Fruit fly (Drosophila melanogaster) whole organism, wandering third instar larva: Measurements from ENCODE around the gene CG1532.
A peak's percentile ranks its signal among the peaks of the same experiment; 100 is the strongest.

Experiments used
- Abd-B ChIP-seq: fragments of >200 bp; optimal IDR thresholded peaks from 2 replicates; lab custom pipeline; 2017; ENCODE audit warnings: missing biosample characterization, missing genetic modification characterization
- CG32264 ChIP-seq: fragments of 200-800 bp; sonication (Bioruptor generic); optimal IDR thresholded peaks from 2 replicates; lab custom pipeline; 2016; ENCODE audit warnings: missing biosample characterization, missing genetic modification characterization
- CG9705 ChIP-seq: fragments of 200-800 bp; sonication (Bioruptor generic); optimal IDR thresholded peaks from 2 replicates; lab custom pipeline; 2018; ENCODE audit warnings: missing biosample characterization, mild to moderate bottlenecking, missing genetic modification characterization
- CrebA ChIP-seq: fragments of 200-800 bp; sonication (Bioruptor generic); optimal IDR thresholded peaks from 2 replicates; lab custom pipeline; 2016; ENCODE audit warnings: missing biosample characterization, mild to moderate bottlenecking, missing genetic modification characterization, borderline replicate concordance
- Dfd ChIP-seq: fragments of >200 bp; optimal IDR thresholded peaks from 2 replicates; lab custom pipeline; 2017; ENCODE audit warnings: missing biosample characterization, missing genetic modification characterization
- Dif ChIP-seq: fragments of 200-275, 200-300 bp; sonication (Bioruptor generic); optimal IDR thresholded peaks from 2 replicates; lab custom pipeline; 2018; ENCODE audit warnings: missing biosample characterization, missing genetic modification characterization; ENCODE audit not compliant: partially characterized antibody
- GATAd ChIP-seq: sonication (Bioruptor generic); optimal IDR thresholded peaks from 2 replicates; lab custom pipeline; 2016; ENCODE audit warnings: missing biosample characterization, missing genetic modification characterization
- HLH106 ChIP-seq: fragments of 200-800 bp; optimal IDR thresholded peaks from 3 replicates; lab custom pipeline; 2019; ENCODE audit warnings: missing biosample characterization, mild to moderate bottlenecking, missing genetic modification characterization, moderate library complexity
- Hnf4 ChIP-seq: fragments of 200-800 bp; sonication (Bioruptor generic); optimal IDR thresholded peaks from 2 replicates; lab custom pipeline; 2016; ENCODE audit warnings: missing biosample characterization, mild to moderate bottlenecking, missing genetic modification characterization
- Hr78 ChIP-seq: fragments of >200 bp; optimal IDR thresholded peaks from 2 replicates; lab custom pipeline; 2017; ENCODE audit warnings: missing biosample characterization, missing genetic modification characterization
- Hr83 ChIP-seq: fragments of 200-300 bp; sonication (Bioruptor generic); optimal IDR thresholded peaks from 2 replicates; lab custom pipeline; 2016; ENCODE audit warnings: missing biosample characterization, mild to moderate bottlenecking, missing genetic modification characterization, moderate library complexity; ENCODE audit not compliant: poor library complexity, severe bottlenecking
- Jra ChIP-seq: sonication (Bioruptor generic); optimal IDR thresholded peaks from 2 replicates; lab custom pipeline; 2016; ENCODE audit warnings: missing biosample characterization, missing genetic modification characterization
- Mio ChIP-seq: sonication (Bioruptor generic); optimal IDR thresholded peaks from 2 replicates; lab custom pipeline; 2016; ENCODE audit warnings: missing biosample characterization, missing genetic modification characterization
- Myc ChIP-seq: fragments of >200 bp; optimal IDR thresholded peaks from 2 replicates; lab custom pipeline; 2017
- N ChIP-seq: fragments of >200 bp; optimal IDR thresholded peaks from 2 replicates; lab custom pipeline; 2018; ENCODE audit warnings: missing biosample characterization, missing external identifiers, missing genetic modification characterization
- OdsH ChIP-seq: fragments of 200-800 bp; sonication (Bioruptor generic); optimal IDR thresholded peaks from 2 replicates; lab custom pipeline; 2016; ENCODE audit warnings: missing biosample characterization, mild to moderate bottlenecking, missing genetic modification characterization
- Rel ChIP-seq, 2 experiments: fragments of 200-800 bp; sonication (Bioruptor generic) in 1 of 2; optimal IDR thresholded peaks; 2 replicates in 1 of 2; 3 replicates in 1 of 2; lab custom pipeline; 2016 to 2019; ENCODE audit warnings: mild to moderate bottlenecking in 2 of 2, missing biosample characterization in 2 of 2, missing genetic modification characterization in 2 of 2, moderate library complexity in 1 of 2
- Sp1 ChIP-seq: fragments of 200-800 bp; sonication (Bioruptor generic); optimal IDR thresholded peaks from 3 replicates; lab custom pipeline; 2019; ENCODE audit warnings: missing biosample characterization, mild to moderate bottlenecking, missing genetic modification characterization, moderate library complexity
- Vsx2 ChIP-seq: fragments of 200-300, 225-300 bp; sonication (Bioruptor generic); optimal IDR thresholded peaks from 2 replicates; lab custom pipeline; 2018; ENCODE audit warnings: missing biosample characterization, missing genetic modification characterization; ENCODE audit not compliant: partially characterized antibody
- br ChIP-seq: fragments of 200-800 bp; sonication (Bioruptor generic); optimal IDR thresholded peaks from 2 replicates; lab custom pipeline; 2016; ENCODE audit warnings: missing biosample characterization, missing genetic modification characterization
- brk ChIP-seq: fragments of 200-800 bp; sonication (Bioruptor generic); optimal IDR thresholded peaks from 2 replicates; lab custom pipeline; 2016; ENCODE audit warnings: missing biosample characterization, mild to moderate bottlenecking, missing genetic modification characterization
- dl ChIP-seq, 2 experiments: fragments of 175-275, 200-275 bp in 1 of 2; fragments of 200-275 bp in 1 of 2; sonication (Bioruptor generic); optimal IDR thresholded peaks; lab custom pipeline; 2018; ENCODE audit warnings: mild to moderate bottlenecking in 2 of 2, missing biosample characterization in 2 of 2, missing genetic modification characterization in 2 of 2, moderate library complexity in 2 of 2; ENCODE audit not compliant: partially characterized antibody in 2 of 2, insufficient read depth in 1 of 2
- dmrt93B ChIP-seq: fragments of 200-800 bp; sonication (Bioruptor generic); optimal IDR thresholded peaks from 2 replicates; lab custom pipeline; 2018; ENCODE audit warnings: missing biosample characterization, mild to moderate bottlenecking, missing genetic modification characterization
- dsf ChIP-seq: sonication (Bioruptor generic); optimal IDR thresholded peaks from 2 replicates; lab custom pipeline; 2016; ENCODE audit warnings: missing biosample characterization, missing genetic modification characterization, borderline replicate concordance
- ey ChIP-seq: fragments of 200-800 bp; sonication (Bioruptor generic); optimal IDR thresholded peaks from 2 replicates; lab custom pipeline; 2016; ENCODE audit warnings: missing biosample characterization, missing genetic modification characterization
- foxo ChIP-seq, 2 experiments: fragments of 200-800 bp; sonication (Bioruptor generic); optimal IDR thresholded peaks; 2 replicates in 1 of 2; 3 replicates in 1 of 2; lab custom pipeline; 2016 to 2017; ENCODE audit warnings: missing biosample characterization in 2 of 2, missing genetic modification characterization in 2 of 2
- fru ChIP-seq: fragments of 200-800 bp; sonication (Bioruptor generic); optimal IDR thresholded peaks from 3 replicates; lab custom pipeline; 2016; ENCODE audit warnings: missing biosample characterization, mild to moderate bottlenecking, missing genetic modification characterization
- h ChIP-seq: fragments of 200-800 bp; sonication (Bioruptor generic); optimal IDR thresholded peaks from 3 replicates; lab custom pipeline; 2016; ENCODE audit warnings: missing biosample characterization, mild to moderate bottlenecking, missing genetic modification characterization
- jim ChIP-seq: fragments of 175-275, 200-325 bp; sonication (Bioruptor generic); optimal IDR thresholded peaks from 2 replicates; lab custom pipeline; 2016; ENCODE audit warnings: missing biosample characterization, mild to moderate bottlenecking, missing genetic modification characterization
- lola ChIP-seq: fragments of >200 bp; optimal IDR thresholded peaks from 2 replicates; lab custom pipeline; 2017; ENCODE audit warnings: missing biosample characterization, missing genetic modification characterization
- pan ChIP-seq: fragments of >200 bp; optimal IDR thresholded peaks from 2 replicates; lab custom pipeline; 2017
- psq ChIP-seq: fragments of 200-800 bp; sonication (Bioruptor generic); optimal IDR thresholded peaks from 3 replicates; lab custom pipeline; 2017; ENCODE audit warnings: missing biosample characterization, mild to moderate bottlenecking, missing genetic modification characterization, moderate library complexity
- rgr ChIP-seq: fragments of 200-800 bp; sonication (Bioruptor generic); optimal IDR thresholded peaks from 3 replicates; lab custom pipeline; 2016; ENCODE audit warnings: missing biosample characterization, mild to moderate bottlenecking, missing genetic modification characterization
- sage ChIP-seq: fragments of 200-800 bp; sonication (Bioruptor generic); optimal IDR thresholded peaks from 2 replicates; lab custom pipeline; 2016; ENCODE audit warnings: missing biosample characterization, mild to moderate bottlenecking, missing genetic modification characterization
- sv ChIP-seq: fragments of 200-800 bp; sonication (Bioruptor generic); optimal IDR thresholded peaks from 3 replicates; lab custom pipeline; 2016; ENCODE audit warnings: missing biosample characterization, missing genetic modification characterization
- tai ChIP-seq: sonication (Bioruptor generic); optimal IDR thresholded peaks from 2 replicates; lab custom pipeline; 2016; ENCODE audit warnings: missing biosample characterization, missing genetic modification characterization
- usp ChIP-seq: fragments of >200 bp; optimal IDR thresholded peaks from 2 replicates; lab custom pipeline; 2017; ENCODE audit warnings: missing biosample characterization, missing genetic modification characterization
- woc ChIP-seq: sonication (Bioruptor generic); optimal IDR thresholded peaks from 2 replicates; lab custom pipeline; 2016; ENCODE audit warnings: missing biosample characterization, mild to moderate bottlenecking, missing genetic modification characterization

CG1532 gene

dm6 chrX:21053099-21053715 is 25.0 kb upstream of the CG1532 start:
- TF ChIP-seq brk (GFP tag; lab: Kevin White, UChicago) (no peak), rgr (peak; percentile 83), Hr78 (GFP tag; lab: Kevin White, UChicago) (no peak), Hr83 (GFP tag; lab: Kevin White, UChicago) (peak; percentile 84), ey (peak; percentile 43), CrebA (no peak), foxo (GFP tag; optimal IDR thresholded peaks at IDR 0.05; lab: Kevin White, UChicago) (peak in 1 of 2 experiments; percentile 76), tai (no peak), fru (GFP tag; lab: Kevin White, UChicago) (peak; percentile 65), sv (GFP tag; lab: Kevin White, UChicago) (peak; percentile 80), dsf (GFP tag; lab: Kevin White, UChicago) (no peak), dl (GFP tag; optimal IDR thresholded peaks at IDR 0.05; lab: Kevin White, UChicago; ENCODE audit: insufficient read depth in 1 of 2, partially characterized antibody in 2 of 2) (no peak), Vsx2 (GFP tag; lab: Kevin White, UChicago) (no peak), usp (GFP tag; lab: Kevin White, UChicago) (no peak), OdsH (GFP tag; lab: Kevin White, UChicago) (peak; percentile 36), Myc (peak; percentile 30), Sp1 (peak; percentile 83), br (GFP tag; lab: Kevin White, UChicago) (peak; percentile 71), CG32264 (GFP tag; lab: Kevin White, UChicago) (no peak), Rel (GFP tag; optimal IDR thresholded peaks at IDR 0.05; lab: Kevin White, UChicago) (no peak), Rel (tag; optimal IDR thresholded peaks at IDR 0.05; lab: Kevin White, UChicago) (peak; percentile 52), jim (GFP tag; lab: Kevin White, UChicago) (no peak), Hnf4 (GFP tag; lab: Kevin White, UChicago) (peak; percentile 71), Dfd (GFP tag; lab: Kevin White, UChicago) (no peak), Abd-B (GFP tag; lab: Kevin White, UChicago) (no peak), HLH106 (tag; lab: Kevin White, UChicago) (peak; percentile 71), woc (GFP tag; lab: Kevin White, UChicago) (peak; percentile 45), Mio (GFP tag; lab: Kevin White, UChicago) (peak; percentile 38), Jra (GFP tag; lab: Kevin White, UChicago) (peak; percentile 56), Dif (GFP tag; lab: Kevin White, UChicago) (no peak), psq (GFP tag; lab: Kevin White, UChicago) (peak; percentile 28), lola (no peak), GATAd (no peak), CG9705 (GFP tag; lab: Kevin White, UChicago) (peak; percentile 83), sage (GFP tag; lab: Kevin White, UChicago) (no peak), h (GFP tag; lab: Kevin White, UChicago) (peak; percentile 76), N (GFP tag; lab: Kevin White, UChicago) (no peak), dmrt93B (GFP tag; lab: Kevin White, UChicago) (peak; percentile 76), pan (lab: Kevin White, UChicago) (no peak)

DNA sequence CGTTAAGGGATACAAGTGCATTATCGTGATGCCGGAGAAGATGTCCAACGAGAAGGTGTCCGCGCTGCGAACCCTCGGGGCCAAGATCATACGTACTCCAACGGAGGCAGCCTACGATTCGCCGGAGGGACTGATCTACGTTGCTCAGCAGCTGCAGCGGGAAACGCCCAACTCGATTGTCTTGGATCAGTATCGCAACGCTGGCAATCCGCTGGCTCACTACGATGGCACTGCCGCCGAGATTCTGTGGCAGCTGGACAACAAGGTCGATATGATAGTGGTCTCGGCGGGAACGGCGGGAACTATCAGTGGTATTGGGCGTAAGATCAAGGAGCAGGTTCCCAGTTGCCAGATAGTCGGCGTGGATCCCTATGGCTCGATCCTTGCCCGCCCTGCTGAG is 19.6 kb upstream of the CG1532 start:
- no peak for TF ChIP-seq pan (lab: Kevin White, UChicago)
- no peak for TF ChIP-seq dmrt93B (GFP tag; lab: Kevin White, UChicago)
- no peak for TF ChIP-seq CG9705 (GFP tag; lab: Kevin White, UChicago)
- TF ChIP-seq Mio (GFP tag; lab: Kevin White, UChicago), result no peak
- no peak for TF ChIP-seq fru (GFP tag; lab: Kevin White, UChicago)
- no peak for TF ChIP-seq GATAd
- no peak for TF ChIP-seq CG32264 (GFP tag; lab: Kevin White, UChicago)
- TF ChIP-seq woc (GFP tag; lab: Kevin White, UChicago), result no peak
- TF ChIP-seq Abd-B (GFP tag; lab: Kevin White, UChicago), result no peak
- TF ChIP-seq psq (GFP tag; lab: Kevin White, UChicago), result no peak
- no peak for TF ChIP-seq jim (GFP tag; lab: Kevin White, UChicago)
- TF ChIP-seq HLH106 (tag; lab: Kevin White, UChicago), result no peak
- TF ChIP-seq lola, result no peak
- TF ChIP-seq Hr83 (GFP tag; lab: Kevin White, UChicago), result no peak
- TF ChIP-seq Hnf4 (GFP tag; lab: Kevin White, UChicago), result no peak
- TF ChIP-seq sage (GFP tag; lab: Kevin White, UChicago), result no peak
- TF ChIP-seq Sp1, result no peak
- TF ChIP-seq, all 38 proteins: peak for 0
